Worm (Caenorhabditis elegans) whole organism, midembryonic: Measurements from ENCODE around the gene T12A2.3.

Experiments used
- T22C8.4 ChIP-seq: fragments of 200-800 bp; sonication (Bioruptor generic); IDR thresholded peaks from 2 replicates; pipeline ENCODE4 v1.3.6; 2022; ENCODE audit warnings: missing genetic modification characterization, missing compliant biosample characterization
- flt-1 ChIP-seq: fragments of 200-800 bp; sonication (Bioruptor generic); IDR thresholded peaks from 2 replicates; pipeline ENCODE4 v1.3.6; 2022; ENCODE audit warnings: missing genetic modification characterization, missing compliant biosample characterization
- ztf-23 ChIP-seq: fragments of 200-800 bp; sonication (Bioruptor generic); IDR thresholded peaks from 2 replicates; pipeline ENCODE4 v1.3.6; 2022; ENCODE audit warnings: missing genetic modification reagents, missing genetic modification characterization, missing compliant biosample characterization

DNA sequence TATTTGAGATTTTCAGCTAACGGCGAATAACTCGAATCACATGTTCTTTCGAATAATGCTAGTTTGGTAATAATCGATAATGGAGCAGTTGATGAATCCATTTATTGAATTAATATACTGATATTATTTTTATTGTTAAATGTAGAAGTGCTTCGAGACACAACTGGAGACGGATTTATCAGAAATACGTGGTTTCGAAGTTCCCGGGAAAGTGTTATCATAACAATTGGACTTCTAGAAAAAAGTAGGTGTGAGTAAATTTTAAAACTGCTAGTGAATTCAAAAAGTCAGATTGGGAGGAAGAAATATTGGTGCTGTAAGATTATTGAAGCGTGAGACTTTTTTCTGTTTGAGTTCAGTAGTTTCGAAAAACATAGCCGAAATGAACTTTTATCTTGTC is 19.5 kb downstream of the T12A2.3 start, which contains the start of gene srg-2:
- TF ChIP-seq ztf-23 (GFP tag; lab: Robert Waterston, UW) = no peak
- no peak for TF ChIP-seq T22C8.4 (GFP tag; lab: Robert Waterston, UW)
- TF ChIP-seq flt-1 (GFP tag; lab: Robert Waterston, UW) = no peak
